Fruit fly (Drosophila melanogaster) whole organism, prepupa: ENCODE data around the gene CG4362.
A peak's percentile ranks its signal among the peaks of the same experiment; 100 is the strongest.

ENCODE experiments used
- CG11294 ChIP-seq: fragments of 200-800 bp; sonication (Bioruptor generic); IDR thresholded peaks from 2 replicates; pipeline ENCODE4 v1.3.6; 2022; ENCODE audit warnings: missing biosample characterization, missing genetic modification characterization
- CG11902 ChIP-seq: fragments of 200-800 bp; sonication (Bioruptor generic); optimal IDR thresholded peaks from 3 replicates; lab custom pipeline; 2016; ENCODE audit warnings: missing biosample characterization, missing genetic modification characterization
- CG15336 ChIP-seq: fragments of 200-800 bp; sonication (Bioruptor generic); IDR thresholded peaks from 2 replicates; pipeline ENCODE4 v1.3.6; 2022; ENCODE audit warnings: missing biosample characterization, missing genetic modification characterization
- CG1621 ChIP-seq: fragments of 200-800 bp; sonication (Bioruptor generic); optimal IDR thresholded peaks from 3 replicates; lab custom pipeline; 2018; ENCODE audit warnings: missing biosample characterization, mild to moderate bottlenecking, missing genetic modification characterization
- CG16779 ChIP-seq: fragments of 200-800 bp; sonication (Bioruptor generic); optimal IDR thresholded peaks from 3 replicates; lab custom pipeline; 2017; ENCODE audit warnings: missing biosample characterization, mild to moderate bottlenecking, missing genetic modification characterization
- CG6792 ChIP-seq: fragments of 200-800 bp; sonication (Bioruptor generic); optimal IDR thresholded peaks from 3 replicates; lab custom pipeline; 2016; ENCODE audit warnings: missing biosample characterization, missing genetic modification characterization
- CG6808 ChIP-seq: fragments of 200-800 bp; sonication (Bioruptor generic); optimal IDR thresholded peaks from 3 replicates; lab custom pipeline; 2017; ENCODE audit warnings: missing biosample characterization, missing genetic modification characterization, mild to moderate bottlenecking, moderate library complexity, missing genetic modification reagents
- CG6854 ChIP-seq: fragments of 200-800 bp; sonication (Bioruptor generic); optimal IDR thresholded peaks from 2 replicates; lab custom pipeline; 2017; ENCODE audit warnings: missing biosample characterization, mild to moderate bottlenecking, missing genetic modification characterization
- CG7368 ChIP-seq: fragments of 200-800 bp; sonication (Bioruptor generic); optimal IDR thresholded peaks from 3 replicates; lab custom pipeline; 2016; ENCODE audit warnings: missing biosample characterization, missing genetic modification characterization
- CG8119 ChIP-seq: fragments of 200-800 bp; sonication (Bioruptor generic); IDR thresholded peaks from 3 replicates; pipeline ENCODE4 v1.3.6; 2022; ENCODE audit warnings: missing biosample characterization, missing genetic modification characterization
- CG8632 ChIP-seq: fragments of 200-800 bp; sonication (Bioruptor generic); optimal IDR thresholded peaks from 3 replicates; lab custom pipeline; 2016; ENCODE audit warnings: missing biosample characterization, missing genetic modification characterization
- Eip75B ChIP-seq: fragments of 200-800 bp; sonication (Bioruptor generic); optimal IDR thresholded peaks from 3 replicates; lab custom pipeline; 2016; ENCODE audit warnings: missing biosample characterization, missing genetic modification characterization
- Eip78C ChIP-seq: fragments of 200-800 bp; sonication (Bioruptor generic); peaks from one replicate; lab custom pipeline; 2016; ENCODE audit warnings: missing biosample characterization, missing genetic modification characterization
- Hr38 ChIP-seq: sonication (Bioruptor generic); optimal IDR thresholded peaks from 2 replicates; lab custom pipeline; 2016; ENCODE audit warnings: missing biosample characterization, missing genetic modification characterization
- Lpt ChIP-seq: fragments of 200-800 bp; sonication (Bioruptor generic); optimal IDR thresholded peaks from 3 replicates; lab custom pipeline; 2016; ENCODE audit warnings: missing biosample characterization, missing genetic modification characterization
- OdsH ChIP-seq: fragments of 200-800 bp; sonication (Bioruptor generic); optimal IDR thresholded peaks from 3 replicates; lab custom pipeline; 2016; ENCODE audit warnings: missing biosample characterization, missing genetic modification characterization
- Smox ChIP-seq: fragments of 200-800 bp; sonication (Bioruptor generic); optimal IDR thresholded peaks from 3 replicates; lab custom pipeline; 2016; ENCODE audit warnings: missing biosample characterization, missing genetic modification characterization
- Sox102F ChIP-seq: fragments of 200-800 bp; sonication (Bioruptor generic); optimal IDR thresholded peaks from 2 replicates; lab custom pipeline; 2016; ENCODE audit warnings: missing biosample characterization, mild to moderate bottlenecking, missing genetic modification characterization
- Sox15 ChIP-seq: fragments of 200-800 bp; sonication (Bioruptor generic); optimal IDR thresholded peaks from 3 replicates; lab custom pipeline; 2016; ENCODE audit warnings: missing biosample characterization, missing genetic modification characterization
- acj6 ChIP-seq: fragments of 200-800 bp; sonication (Bioruptor generic); optimal IDR thresholded peaks from 3 replicates; lab custom pipeline; 2016; ENCODE audit warnings: missing biosample characterization, missing genetic modification characterization
- dsx ChIP-seq: fragments of 200-800 bp; optimal IDR thresholded peaks from 3 replicates; lab custom pipeline; 2019; ENCODE audit warnings: missing biosample characterization, mild to moderate bottlenecking, missing genetic modification characterization, moderate library complexity; ENCODE audit not compliant: poor library complexity, severe bottlenecking
- eg ChIP-seq: fragments of 200-800 bp; sonication (Bioruptor generic); IDR thresholded peaks from 3 replicates; pipeline ENCODE4 v1.3.6; 2022; ENCODE audit warnings: missing biosample characterization, missing genetic modification characterization
- esn ChIP-seq: fragments of 200-800 bp; sonication (Bioruptor generic); optimal IDR thresholded peaks from 2 replicates; lab custom pipeline; 2016; ENCODE audit warnings: missing biosample characterization, mild to moderate bottlenecking, missing genetic modification characterization, moderate library complexity
- fd59A ChIP-seq: fragments of 200-800 bp; sonication (Bioruptor generic); optimal IDR thresholded peaks from 2 replicates; lab custom pipeline; 2017; ENCODE audit warnings: missing biosample characterization, mild to moderate bottlenecking, missing genetic modification characterization, missing genetic modification reagents
- fkh ChIP-seq: fragments of 200-800 bp; sonication (Bioruptor generic); optimal IDR thresholded peaks from 3 replicates; lab custom pipeline; 2017; ENCODE audit warnings: missing biosample characterization, mild to moderate bottlenecking, missing genetic modification characterization, moderate library complexity
- lz ChIP-seq: fragments of 200-800 bp; sonication (Bioruptor generic); optimal IDR thresholded peaks from 3 replicates; lab custom pipeline; 2016; ENCODE audit warnings: missing biosample characterization, missing genetic modification characterization
- pdm3 ChIP-seq: fragments of 200-800 bp; sonication (Bioruptor generic); optimal IDR thresholded peaks from 3 replicates; lab custom pipeline; 2016; ENCODE audit warnings: missing biosample characterization, missing genetic modification characterization
- salr ChIP-seq, 2 experiments: fragments of 200-800 bp; sonication (Bioruptor generic); optimal IDR thresholded peaks; 3 replicates each; lab custom pipeline; 2016 to 2018; ENCODE audit warnings: missing biosample characterization in 2 of 2, missing genetic modification characterization in 2 of 2, mild to moderate bottlenecking in 1 of 2
- spab ChIP-seq: fragments of 200-800 bp; sonication (Bioruptor generic); optimal IDR thresholded peaks from 2 replicates; lab custom pipeline; 2017; ENCODE audit warnings: missing biosample characterization, mild to moderate bottlenecking, missing genetic modification characterization, missing genetic modification reagents
- ss ChIP-seq, 2 experiments: fragments of 200-800 bp; sonication (Bioruptor generic); optimal IDR thresholded peaks; 2 replicates in 1 of 2; 3 replicates in 1 of 2; lab custom pipeline; 2017 to 2018; ENCODE audit warnings: mild to moderate bottlenecking in 2 of 2, missing biosample characterization in 2 of 2, missing genetic modification characterization in 2 of 2, moderate library complexity in 1 of 2
- svp ChIP-seq: fragments of 200-800 bp; sonication (Bioruptor generic); peaks from one replicate; lab custom pipeline; 2016; ENCODE audit warnings: missing biosample characterization, missing genetic modification characterization
- vri ChIP-seq: fragments of 200-800 bp; sonication (Bioruptor generic); optimal IDR thresholded peaks from 3 replicates; lab custom pipeline; 2016; ENCODE audit warnings: missing biosample characterization, mild to moderate bottlenecking, missing genetic modification characterization

The CG4362 gene

DNA sequence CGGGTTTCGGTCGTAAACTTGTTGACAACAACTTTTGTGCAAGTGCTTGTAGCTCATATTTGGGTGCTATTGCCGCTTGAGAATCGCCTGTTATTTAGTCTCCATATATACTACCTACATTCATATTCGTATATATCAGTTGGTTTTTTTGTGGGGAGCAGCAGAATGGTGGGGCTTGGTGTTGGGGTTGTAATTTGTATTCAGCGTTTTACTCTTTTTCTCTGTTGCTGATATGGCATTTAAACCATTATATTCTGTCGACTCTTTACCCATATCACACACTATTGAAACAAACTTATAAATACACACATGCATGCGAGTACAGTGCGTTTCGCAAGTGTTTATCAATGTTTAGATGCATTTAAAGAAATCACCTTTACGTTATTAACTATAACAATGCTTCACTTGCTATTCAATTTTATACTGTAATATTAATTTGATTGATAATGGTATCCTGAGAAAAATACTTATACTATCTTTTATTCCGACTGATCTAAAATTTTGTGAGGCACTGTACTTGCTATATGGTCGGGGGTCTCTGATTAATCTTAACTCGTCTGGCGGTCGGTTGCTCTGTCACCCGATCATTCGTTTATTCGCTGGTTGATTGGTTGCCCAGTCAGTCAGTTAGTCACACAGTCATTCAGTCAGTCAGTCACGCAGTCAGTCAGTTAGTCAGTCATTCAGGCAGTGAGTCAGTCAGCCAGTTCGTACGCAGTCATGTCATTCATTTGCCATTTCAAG is 45.9 kb downstream of the CG4362 start (continued):
- TF ChIP-seq dsx (GFP tag; lab: Kevin White, UChicago) (peak; percentile 97), salr (GFP tag; optimal IDR thresholded peaks at IDR 0.05; lab: Kevin White, UChicago) (peak; percentile 79 to 94), vri (GFP tag; lab: Kevin White, UChicago) (peak; percentile 86), Hr38 (GFP tag; lab: Kevin White, UChicago) (no peak), CG6854 (GFP tag; lab: Kevin White, UChicago) (peak; percentile 67), lz (peak; percentile 92), Lpt (GFP tag; lab: Kevin White, UChicago) (peak; percentile 90), CG15336 (GFP tag; lab: Robert Waterston, UW) (peak; percentile 97), spab (GFP tag; lab: Kevin White, UChicago) (peak; percentile 95), acj6 (GFP tag; lab: Kevin White, UChicago) (peak; percentile 92), esn (GFP tag; lab: Kevin White, UChicago) (peak; percentile 94), OdsH (GFP tag; lab: Kevin White, UChicago) (peak; percentile 93), Sox102F (peak; percentile 89), Eip78C (GFP tag; lab: Kevin White, UChicago) (peak; percentile 98), Smox (peak; percentile 82), Sox15 (GFP tag; lab: Kevin White, UChicago) (peak; percentile 83), CG1621 (peak; percentile 95), CG11902 (peak; percentile 84), CG8632 (GFP tag; lab: Kevin White, UChicago) (peak; percentile 95), eg (peak; percentile 98), CG7368 (GFP tag; lab: Kevin White, UChicago) (peak; percentile 91), fd59A (GFP tag; lab: Kevin White, UChicago) (peak; percentile 93), CG6808 (GFP tag; lab: Kevin White, UChicago) (peak; percentile 94), Eip75B (GFP tag; lab: Kevin White, UChicago) (peak; percentile 96), CG11294 (GFP tag; lab: Robert Waterston, UW) (peak; percentile 94)
- TF ChIP-seq, all 60 proteins: peak for 59

DNA sequence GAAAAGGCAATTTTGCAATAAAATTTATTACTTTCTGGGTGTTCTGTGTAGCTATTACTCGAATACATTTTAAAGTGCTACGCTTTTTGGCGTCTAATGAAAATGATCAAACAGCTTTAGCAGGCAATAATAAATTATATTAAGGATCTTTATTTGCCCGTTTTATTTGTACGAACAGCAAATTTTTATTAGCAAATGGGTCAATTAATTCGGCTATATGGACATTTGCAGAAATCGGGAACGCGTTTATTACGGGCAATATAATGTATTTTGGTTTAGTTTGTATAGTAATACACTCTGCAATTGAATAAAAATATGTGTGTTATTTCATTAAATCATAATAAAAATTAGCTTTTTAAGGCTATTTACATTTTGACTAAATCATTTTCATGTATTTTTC is 47.0 kb downstream of the CG4362 start:
- peak; percentile 57 for TF ChIP-seq svp (GFP tag; lab: Kevin White, UChicago)
- no peak for TF ChIP-seq CG8119 (GFP tag; lab: Robert Waterston, UW)
- TF ChIP-seq, all 60 proteins: peak for 1

DNA sequence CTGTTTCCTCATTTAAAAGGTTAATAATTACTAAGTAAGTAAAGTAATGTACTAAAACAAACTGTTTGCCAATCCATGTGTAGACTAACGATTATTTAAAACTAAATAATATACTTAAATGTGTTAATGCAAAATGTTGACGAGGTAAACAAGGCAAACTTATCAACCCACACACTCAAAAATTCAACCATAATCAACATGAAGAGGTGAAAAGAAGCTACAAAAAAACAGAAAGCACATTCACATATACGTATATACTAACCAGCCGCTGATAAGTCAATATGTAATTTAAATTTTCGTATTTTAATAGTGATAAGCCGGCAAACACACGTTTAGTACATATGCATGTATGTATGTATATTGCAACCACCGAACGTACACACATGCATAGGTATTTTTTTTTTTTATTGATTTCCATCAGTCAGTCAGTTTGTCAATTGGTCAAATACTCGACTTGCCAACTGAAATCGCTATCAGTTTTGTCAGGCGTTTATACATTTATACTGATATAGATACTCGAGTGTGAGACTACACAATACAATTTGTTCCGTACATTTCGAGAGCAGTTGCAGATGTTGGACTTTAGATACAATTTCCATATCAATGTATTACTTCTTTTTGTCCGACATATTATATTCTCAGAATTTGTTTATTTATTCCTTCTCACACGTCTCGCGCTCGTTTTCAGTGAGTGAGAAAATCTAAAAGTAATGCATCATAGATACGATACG is 47.7 kb downstream of the CG4362 start:
- TF ChIP-seq Eip78C (GFP tag; lab: Kevin White, UChicago) (peak; percentile 24), CG8632 (GFP tag; lab: Kevin White, UChicago) (peak; percentile 14), fkh (GFP tag; lab: Kevin White, UChicago) (peak; percentile 86), spab (GFP tag; lab: Kevin White, UChicago) (no peak), Smox (peak; percentile 12), svp (GFP tag; lab: Kevin White, UChicago) (peak; percentile 69), CG6792 (GFP tag; lab: Kevin White, UChicago) (no peak), ss (GFP tag; optimal IDR thresholded peaks at IDR 0.05; lab: Kevin White, UChicago) (peak in 1 of 2 experiments; percentile 38), CG16779 (peak; percentile 59), pdm3 (GFP tag; lab: Kevin White, UChicago) (no peak), vri (GFP tag; lab: Kevin White, UChicago) (peak; percentile 24), CG15336 (GFP tag; lab: Robert Waterston, UW) (no peak), OdsH (GFP tag; lab: Kevin White, UChicago) (no peak)
